Worm (Caenorhabditis elegans): ENCODE results near the gene gana-1.
A peak's percentile ranks its signal among the peaks of the same experiment; 100 is the strongest.

The gana-1 gene

ce11 chrV:12040823-12041606 is 46.0 kb upstream of the gana-1 start, which contains the start of the genes kup-1 and F10C2.4:
Gene kup-1, minus strand, starts transcription at chrV:12040873.
Gene F10C2.4, plus strand, starts transcription at chrV:12041556.
- peak; percentile 40 for TF ChIP-seq unc-55 (GFP tag; optimal IDR thresholded peaks at IDR 0.05)
- no peak for TF ChIP-seq sox-2 (GFP tag; IDR thresholded peaks at IDR 0.05)
- no peak for TF ChIP-seq dmd-4 (tag; optimal IDR thresholded peaks at IDR 0.05; ENCODE audit: borderline replicate concordance)
- TF ChIP-seq ceh-24 (tag; optimal IDR thresholded peaks at IDR 0.05) = no peak
- TF ChIP-seq ref-2 (tag; optimal IDR thresholded peaks at IDR 0.05) = no peak
- TF ChIP-seq sdc-2 (tag; optimal IDR thresholded peaks at IDR 0.05) = no peak
- TF ChIP-seq madf-2 (tag; optimal IDR thresholded peaks at IDR 0.05) = no peak
- TF ChIP-seq nfya-1 (tag; optimal IDR thresholded peaks at IDR 0.05) = peak; percentile 12
- TF ChIP-seq ceh-48 (tag; optimal IDR thresholded peaks at IDR 0.05) = peak; percentile 28
- no peak for TF ChIP-seq pat-9 (tag; optimal IDR thresholded peaks at IDR 0.05)
- TF ChIP-seq che-1 (tag; optimal IDR thresholded peaks at IDR 0.05) = no peak
- TF ChIP-seq ceh-31 (tag; optimal IDR thresholded peaks at IDR 0.05) = no peak

ce11 chrV:12045132-12045531 is 41.9 kb upstream of the gana-1 start, which contains the start of gene F10C2.5:
Gene F10C2.5, plus strand, starts transcription at chrV:12045432.
- no peak for TF ChIP-seq elt-4 (tag; optimal IDR thresholded peaks at IDR 0.05)
- no peak for TF ChIP-seq pha-2 (tag; optimal IDR thresholded peaks at IDR 0.05)
- TF ChIP-seq F13H6.1 (tag; optimal IDR thresholded peaks at IDR 0.05) = no peak
- TF ChIP-seq pat-9 (tag; optimal IDR thresholded peaks at IDR 0.05) = no peak
- TF ChIP-seq mec-3 (tag; optimal IDR thresholded peaks at IDR 0.05; ENCODE audit: borderline replicate concordance) = no peak

- TF ChIP-seq hlh-30 (tag; optimal IDR thresholded peaks at IDR 0.05; ENCODE audit: insufficient read depth) (no peak), ceh-24 (tag; optimal IDR thresholded peaks at IDR 0.05) (no peak), pha-2 (tag; optimal IDR thresholded peaks at IDR 0.05) (no peak), fkh-6 (tag; optimal IDR thresholded peaks at IDR 0.05) (no peak)
Observed at ce11 chrV:12047735-12048134, 39.3 kb upstream of the gana-1 start.

- no peak for TF ChIP-seq dmd-4 (tag; optimal IDR thresholded peaks at IDR 0.05; ENCODE audit: borderline replicate concordance)
- TF ChIP-seq sox-2 (GFP tag; IDR thresholded peaks at IDR 0.05) = no peak
- no peak for TF ChIP-seq K02D7.2 (tag; optimal IDR thresholded peaks at IDR 0.05)
- no peak for TF ChIP-seq ceh-34 (tag; optimal IDR thresholded peaks at IDR 0.05)
- no peak for TF ChIP-seq hlh-6 (tag; optimal IDR thresholded peaks at IDR 0.05)
Observed at ce11 chrV:12048445-12048844, 38.6 kb upstream of the gana-1 start, which contains the start of gene dars-2. Gene dars-2, plus strand, starts transcription at chrV:12048745.

- TF ChIP-seq Y22D7AL.16 (tag; optimal IDR thresholded peaks at IDR 0.05) = no peak
- TF ChIP-seq ama-1 (optimal IDR thresholded peaks at IDR 0.05) = no peak
- TF ChIP-seq tbx-2 (tag; optimal IDR thresholded peaks at IDR 0.05) = no peak
- no peak for TF ChIP-seq ztf-16 (tag; optimal IDR thresholded peaks at IDR 0.05)
- no peak for TF ChIP-seq elt-2 (tag; optimal IDR thresholded peaks at IDR 0.05)
- TF ChIP-seq ahr-1 (tag; optimal IDR thresholded peaks at IDR 0.05) = no peak
- no peak for TF ChIP-seq npax-4 (tag; optimal IDR thresholded peaks at IDR 0.05)
- TF ChIP-seq hlh-15 (tag; optimal IDR thresholded peaks at IDR 0.05) = no peak
Observed at ce11 chrV:12053598-12053997, 33.4 kb upstream of the gana-1 start, which contains the start of gene F10C2.7. Gene F10C2.7, plus strand, starts transcription at chrV:12053898.

- TF ChIP-seq ceh-34 (tag; optimal IDR thresholded peaks at IDR 0.05) = no peak
- TF ChIP-seq unc-86 (tag; optimal IDR thresholded peaks at IDR 0.05) = no peak
Observed at ce11 chrV:12059719-12060118, 27.3 kb upstream of the gana-1 start, which contains the start of gene R07B7.2. Gene R07B7.2, minus strand, starts transcription at chrV:12059753.
